Worm (Caenorhabditis elegans) whole organism, L4 larva: ENCODE results near the gene pmp-5.
A peak's percentile ranks its signal among the peaks of the same experiment; 100 is the strongest.

Experiments
- F44E2.7 ChIP-seq: fragments of 200-800 bp; sonication (Bioruptor generic); IDR thresholded peaks from 2 replicates; pipeline ENCODE4 v2.1.2; 2022; ENCODE audit warnings: missing genetic modification characterization, missing compliant biosample characterization
- R02D3.7 ChIP-seq: fragments of 150-350 bp; sonication (generic microtip); optimal IDR thresholded peaks from 3 replicates; lab custom pipeline; 2014; ENCODE audit warnings: missing biosample characterization, missing genetic modification characterization
- T26A8.4 ChIP-seq: fragments of 200-800 bp; sonication (Bioruptor generic); IDR thresholded peaks from 2 replicates; pipeline ENCODE4 v1.3.6; 2022; ENCODE audit warnings: missing genetic modification characterization, missing compliant biosample characterization
- Y105C5A.15 ChIP-seq: fragments of 200-800 bp; sonication (Bioruptor generic); IDR thresholded peaks from 2 replicates; pipeline ENCODE4 v1.3.6; 2022; ENCODE audit warnings: missing genetic modification characterization, missing compliant biosample characterization
- Y5F2A.4 ChIP-seq: fragments of 200-800 bp; sonication (Bioruptor generic); optimal IDR thresholded peaks from 2 replicates; lab custom pipeline; 2018; ENCODE audit warnings: mild to moderate bottlenecking, missing genetic modification characterization, missing compliant biosample characterization
- ZK546.5 ChIP-seq, 2 experiments: sonication (generic microtip); optimal IDR thresholded peaks; 2 replicates each; lab custom pipeline; 2017; ENCODE audit warnings: missing biosample characterization in 2 of 2, missing genetic modification characterization in 2 of 2
- aly-2 ChIP-seq: sonication (generic microtip); optimal IDR thresholded peaks from 2 replicates; lab custom pipeline; 2018; ENCODE audit warnings: missing biosample characterization, missing genetic modification characterization
- ama-1 ChIP-seq: fragments of 150-350 bp; optimal IDR thresholded peaks from 2 replicates; lab custom pipeline; 2014; ENCODE audit warnings: inconsistent platforms, mixed read lengths
- attf-4 ChIP-seq: sonication (generic microtip); optimal IDR thresholded peaks from 3 replicates; lab custom pipeline; 2017; ENCODE audit warnings: missing biosample characterization, missing genetic modification characterization
- ceh-20 ChIP-seq: fragments of 200-800 bp; sonication (Bioruptor generic); IDR thresholded peaks from 2 replicates; pipeline ENCODE4 v1.3.6; 2022; ENCODE audit warnings: missing genetic modification reagents, missing genetic modification characterization, missing compliant biosample characterization
- ceh-28 ChIP-seq: fragments of 150-350 bp; optimal IDR thresholded peaks from 2 replicates; lab custom pipeline; 2014; ENCODE audit warnings: missing biosample characterization, missing genetic modification reagents, missing genetic modification characterization
- ceh-62 ChIP-seq: sonication (generic microtip); optimal IDR thresholded peaks from 2 replicates; lab custom pipeline; 2017; ENCODE audit warnings: missing biosample characterization, missing genetic modification characterization
- daf-12 ChIP-seq: fragments of 150-350 bp; optimal IDR thresholded peaks from 2 replicates; lab custom pipeline; 2014; ENCODE audit warnings: missing biosample characterization, missing genetic modification reagents, missing genetic modification characterization
- daf-8 ChIP-seq: fragments of 200-800 bp; sonication (Bioruptor generic); IDR thresholded peaks from 2 replicates; pipeline ENCODE4 v1.3.6; 2022; ENCODE audit warnings: missing genetic modification characterization, missing compliant biosample characterization
- dmd-6 ChIP-seq: fragments of 200-800 bp; sonication (Bioruptor generic); IDR thresholded peaks from 2 replicates; pipeline ENCODE4 v1.3.6; 2022; ENCODE audit warnings: missing genetic modification reagents, missing genetic modification characterization, missing compliant biosample characterization
- dmd-8 ChIP-seq: fragments of 200-800 bp; sonication (Bioruptor generic); IDR thresholded peaks from 2 replicates; pipeline ENCODE4 v1.3.6; 2022; ENCODE audit warnings: missing genetic modification characterization, missing compliant biosample characterization
- duxl-1 ChIP-seq: sonication (generic microtip); optimal IDR thresholded peaks from 2 replicates; lab custom pipeline; 2016; ENCODE audit warnings: mild to moderate bottlenecking, missing genetic modification characterization, moderate library complexity, missing compliant biosample characterization; ENCODE audit not compliant: poor library complexity
- dve-1 ChIP-seq: sonication (generic microtip); optimal IDR thresholded peaks from 2 replicates; lab custom pipeline; 2017; ENCODE audit warnings: antibody characterized with exemption, mild to moderate bottlenecking, missing genetic modification characterization, missing compliant biosample characterization; ENCODE audit not compliant: insufficient read depth
- egl-43 ChIP-seq: fragments of 200-800 bp; sonication (Bioruptor generic); IDR thresholded peaks from 2 replicates; pipeline ENCODE4 v1.3.6; 2022; ENCODE audit warnings: missing genetic modification reagents, missing genetic modification characterization, missing compliant biosample characterization
- gei-8 ChIP-seq: fragments of 200-800 bp; sonication (Bioruptor generic); optimal IDR thresholded peaks from 2 replicates; lab custom pipeline; 2018; ENCODE audit warnings: mild to moderate bottlenecking, missing genetic modification characterization, missing compliant biosample characterization
- hlh-30 ChIP-seq: sonication (generic microtip); optimal IDR thresholded peaks from 2 replicates; lab custom pipeline; 2017; ENCODE audit warnings: antibody characterized with exemption, mild to moderate bottlenecking, missing genetic modification characterization, missing compliant biosample characterization; ENCODE audit not compliant: insufficient read depth
- hmg-1.1 ChIP-seq: fragments of 200-800 bp; sonication (Bioruptor generic); IDR thresholded peaks from 2 replicates; pipeline ENCODE4 v1.3.6; 2022; ENCODE audit warnings: missing genetic modification reagents, missing genetic modification characterization, missing compliant biosample characterization
- jun-1 ChIP-seq: fragments of 150-350 bp; optimal IDR thresholded peaks from 2 replicates; lab custom pipeline; 2014; ENCODE audit warnings: missing biosample characterization, missing genetic modification reagents, missing genetic modification characterization
- lim-7 ChIP-seq: fragments of 200-800 bp; sonication (Bioruptor generic); IDR thresholded peaks from 2 replicates; pipeline ENCODE4 v1.3.6; 2022; ENCODE audit warnings: missing genetic modification characterization, missing compliant biosample characterization
- lin-1 ChIP-seq: fragments of 200-800 bp; sonication (Bioruptor generic); IDR thresholded peaks from 2 replicates; pipeline ENCODE4 v1.3.6; 2022; ENCODE audit warnings: missing genetic modification reagents, missing genetic modification characterization, missing compliant biosample characterization
- lin-15B ChIP-seq: fragments of 150-350 bp; sonication (generic microtip); optimal IDR thresholded peaks from 3 replicates; lab custom pipeline; 2014; ENCODE audit warnings: missing biosample characterization, missing genetic modification characterization
- lin-29 ChIP-seq: fragments of 200-800 bp; sonication (Bioruptor generic); IDR thresholded peaks from 2 replicates; pipeline ENCODE4 v1.3.6; 2022; ENCODE audit warnings: missing genetic modification reagents, missing genetic modification characterization, missing compliant biosample characterization
- lin-38 ChIP-seq: fragments of 200-800 bp; sonication (Bioruptor generic); IDR thresholded peaks from 2 replicates; pipeline ENCODE4 v1.3.6; 2022; ENCODE audit warnings: missing genetic modification reagents, missing genetic modification characterization, missing compliant biosample characterization
- lir-3 ChIP-seq: sonication (generic microtip); optimal IDR thresholded peaks from 2 replicates; lab custom pipeline; 2016; ENCODE audit warnings: mild to moderate bottlenecking, missing genetic modification characterization, missing compliant biosample characterization
- mxl-3 ChIP-seq: fragments of 200-800 bp; sonication (Bioruptor generic); optimal IDR thresholded peaks from 2 replicates; lab custom pipeline; 2018; ENCODE audit warnings: mild to moderate bottlenecking, missing genetic modification characterization, missing compliant biosample characterization
- nhr-10 ChIP-seq: fragments of 150-350 bp; optimal IDR thresholded peaks from 2 replicates; lab custom pipeline; 2014; ENCODE audit warnings: missing biosample characterization, missing genetic modification characterization
- nhr-102 ChIP-seq: sonication (generic microtip); optimal IDR thresholded peaks from 2 replicates; lab custom pipeline; 2016; ENCODE audit warnings: mild to moderate bottlenecking, missing genetic modification characterization, moderate library complexity, missing compliant biosample characterization
- nhr-11 ChIP-seq: fragments of 150-350 bp; optimal IDR thresholded peaks from 2 replicates; lab custom pipeline; 2014; ENCODE audit warnings: missing biosample characterization, missing genetic modification characterization
- nhr-111 ChIP-seq: fragments of 200-800 bp; sonication (Bioruptor generic); optimal IDR thresholded peaks from 2 replicates; lab custom pipeline; 2018; ENCODE audit warnings: mild to moderate bottlenecking, missing genetic modification characterization, missing compliant biosample characterization
- nhr-41 ChIP-seq: fragments of 200-800 bp; sonication (Bioruptor generic); IDR thresholded peaks from 2 replicates; pipeline ENCODE4 v1.3.6; 2022; ENCODE audit warnings: missing genetic modification reagents, missing genetic modification characterization, missing compliant biosample characterization
- nhr-48 ChIP-seq: sonication (generic microtip); optimal IDR thresholded peaks from 2 replicates; lab custom pipeline; 2016; ENCODE audit warnings: mild to moderate bottlenecking, missing genetic modification characterization, missing compliant biosample characterization
- nhr-6 ChIP-seq: fragments of 150-350 bp; optimal IDR thresholded peaks from 2 replicates; lab custom pipeline; 2014; ENCODE audit warnings: missing biosample characterization, missing genetic modification characterization
- nhr-76 ChIP-seq: fragments of 150-350 bp; optimal IDR thresholded peaks from 2 replicates; lab custom pipeline; 2014; ENCODE audit warnings: missing biosample characterization, missing genetic modification characterization
- nhr-77 ChIP-seq: fragments of 150-350 bp; optimal IDR thresholded peaks from 2 replicates; lab custom pipeline; 2014; ENCODE audit warnings: missing biosample characterization, missing genetic modification characterization
- pha-4 ChIP-seq, 2 experiments: fragments of 150-350 bp in 1 of 2; fragments of 200-800 bp in 1 of 2; sonication (Bioruptor generic) in 1 of 2; IDR thresholded peaks in 1 of 2; optimal IDR thresholded peaks in 1 of 2; 2 replicates each; pipeline versions ENCODE4 v1.3.6 to Lab custom; 2014 to 2022; ENCODE audit warnings: missing genetic modification characterization in 2 of 2, missing genetic modification reagents in 2 of 2, missing biosample characterization in 1 of 2, missing compliant biosample characterization in 1 of 2
- rbr-2 ChIP-seq: sonication (generic microtip); optimal IDR thresholded peaks from 2 replicates; lab custom pipeline; 2016; ENCODE audit warnings: missing genotype, missing genetic modification characterization, missing compliant biosample characterization
- saeg-2 ChIP-seq: fragments of 200-800 bp; sonication (Bioruptor generic); IDR thresholded peaks from 2 replicates; pipeline ENCODE4 v1.3.6; 2022; ENCODE audit warnings: missing genetic modification reagents, missing genetic modification characterization, missing compliant biosample characterization
- sdz-12 ChIP-seq: fragments of 200-800 bp; sonication (Bioruptor generic); optimal IDR thresholded peaks from 2 replicates; lab custom pipeline; 2018; ENCODE audit warnings: mild to moderate bottlenecking, missing genetic modification characterization, missing compliant biosample characterization
- set-16 ChIP-seq: fragments of 200-800 bp; sonication (Bioruptor generic); IDR thresholded peaks from 2 replicates; pipeline ENCODE4 v1.3.6; 2022; ENCODE audit warnings: missing genetic modification reagents, missing genetic modification characterization, missing compliant biosample characterization
- snpc-4 ChIP-seq: fragments of 150-350 bp; optimal IDR thresholded peaks from 2 replicates; lab custom pipeline; 2014; ENCODE audit warnings: missing biosample characterization, missing genetic modification characterization
- spr-1 ChIP-seq: sonication (generic microtip); optimal IDR thresholded peaks from 2 replicates; lab custom pipeline; 2016; ENCODE audit warnings: mild to moderate bottlenecking, missing genetic modification characterization, missing compliant biosample characterization
- spr-3 ChIP-seq: fragments of 200-800 bp; sonication (Bioruptor generic); optimal IDR thresholded peaks from 2 replicates; lab custom pipeline; 2018; ENCODE audit warnings: mild to moderate bottlenecking, missing genetic modification characterization, missing compliant biosample characterization
- unc-39 ChIP-seq: sonication (generic microtip); optimal IDR thresholded peaks from 2 replicates; lab custom pipeline; 2017; ENCODE audit warnings: missing biosample characterization, missing genetic modification characterization
- vab-7 ChIP-seq: fragments of 200-800 bp; sonication (Bioruptor generic); IDR thresholded peaks from 2 replicates; pipeline ENCODE4 v1.3.6; 2022; ENCODE audit warnings: missing genetic modification reagents, missing genetic modification characterization, missing compliant biosample characterization
- zfp-2 ChIP-seq: sonication (generic microtip); optimal IDR thresholded peaks from 2 replicates; lab custom pipeline; 2016; ENCODE audit warnings: mild to moderate bottlenecking, missing genetic modification characterization, missing compliant biosample characterization
- zfp-3 ChIP-seq: fragments of 200-800 bp; sonication (Bioruptor generic); conservative IDR thresholded peaks from 2 replicates; pipeline ENCODE4 v1.3.6; 2022; ENCODE audit warnings: missing genetic modification reagents, missing genetic modification characterization, missing compliant biosample characterization
- zip-2 ChIP-seq: fragments of 150-350 bp; optimal IDR thresholded peaks from 2 replicates; lab custom pipeline; 2014; ENCODE audit warnings: missing biosample characterization, missing genetic modification characterization
- ztf-7 ChIP-seq: fragments of 150-350 bp; optimal IDR thresholded peaks from 2 replicates; lab custom pipeline; 2014; ENCODE audit warnings: missing biosample characterization, missing genetic modification characterization

pmp-5 gene

DNA sequence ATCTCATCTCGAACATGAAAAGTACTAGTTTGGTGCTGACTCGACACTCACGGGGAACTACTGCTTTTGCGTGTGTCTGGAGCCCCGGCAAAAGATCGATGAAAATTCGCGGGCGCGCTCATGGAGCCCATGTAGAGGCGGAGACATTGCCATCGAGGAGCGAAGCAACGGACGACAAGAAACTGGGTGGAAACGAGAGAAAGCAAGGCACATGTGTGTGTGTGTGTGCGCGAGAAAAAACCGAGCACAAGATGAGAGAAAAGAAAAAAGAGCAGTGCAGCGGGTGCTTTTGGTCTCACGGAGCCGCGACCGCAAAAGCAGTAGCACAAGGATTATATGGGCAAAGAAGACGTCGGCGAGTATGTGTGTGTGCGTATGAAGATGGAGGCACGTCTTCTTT, 6.8 kb downstream of the pmp-5 start:
- TF ChIP-seq ceh-62 (tag; lab: Kevin White, UChicago) (no peak), lim-7 (GFP tag; lab: Robert Waterston, UW) (no peak), lin-1 (GFP tag; lab: Robert Waterston, UW) (no peak), daf-12 (tag; lab: Kevin White, UChicago) (no peak), dve-1 (tag; lab: Kevin White, UChicago) (no peak), ama-1 (lab: Kevin White, UChicago) (no peak), hlh-30 (tag; lab: Kevin White, UChicago) (peak; percentile 85), nhr-10 (no peak), Y5F2A.4 (GFP tag; lab: Kevin White, UChicago) (no peak), ceh-28 (no peak), vab-7 (GFP tag; lab: Robert Waterston, UW) (peak; percentile 24; the same call in 1 of the 2 replicates), nhr-48 (tag; lab: Kevin White, UChicago) (no peak), set-16 (peak; percentile 64), lin-29 (GFP tag; lab: Robert Waterston, UW) (no peak), R02D3.7 (tag; lab: Kevin White, UChicago) (no peak), zfp-2 (no peak), nhr-11 (tag; lab: Kevin White, UChicago) (no peak), nhr-76 (no peak), spr-1 (tag; lab: Kevin White, UChicago) (no peak), F44E2.7 (GFP tag; lab: Robert Waterston, UW) (no peak), snpc-4 (tag; lab: Kevin White, UChicago) (no peak), jun-1 (no peak), ZK546.5 (tag; optimal IDR thresholded peaks at IDR 0.05; lab: Kevin White, UChicago) (no peak), lin-38 (no peak; the same call in 1 of the 2 replicates), dmd-6 (GFP tag; lab: Robert Waterston, UW) (peak; percentile 30; the same call in 1 of the 2 replicates), sdz-12 (no peak), T26A8.4 (GFP tag; lab: Robert Waterston, UW) (no peak), rbr-2 (tag; lab: Kevin White, UChicago) (peak; percentile 74), duxl-1 (no peak), ceh-20 (no peak), nhr-102 (tag; lab: Kevin White, UChicago) (no peak), lir-3 (tag; lab: Kevin White, UChicago) (no peak), pha-4 (GFP tag; IDR thresholded peaks at IDR 0.05; lab: Robert Waterston, UW) (no peak), pha-4 (tag; optimal IDR thresholded peaks at IDR 0.05; lab: Kevin White, UChicago) (no peak), aly-2 (tag; lab: Kevin White, UChicago) (no peak), spr-3 (GFP tag; lab: Kevin White, UChicago) (no peak), nhr-111 (GFP tag; lab: Kevin White, UChicago) (no peak), hmg-1.1 (GFP tag; lab: Robert Waterston, UW) (peak; percentile 73), nhr-77 (tag; lab: Kevin White, UChicago) (no peak), lin-15B (no peak), unc-39 (tag; lab: Kevin White, UChicago) (no peak), Y105C5A.15 (GFP tag; lab: Robert Waterston, UW) (no peak), saeg-2 (GFP tag; lab: Robert Waterston, UW) (no peak), nhr-41 (GFP tag; lab: Robert Waterston, UW) (no peak), mxl-3 (GFP tag; lab: Kevin White, UChicago) (peak; percentile 24), gei-8 (GFP tag; lab: Kevin White, UChicago) (no peak), attf-4 (tag; lab: Kevin White, UChicago) (no peak), ztf-7 (tag; lab: Kevin White, UChicago) (no peak), zip-2 (tag; lab: Kevin White, UChicago) (no peak), dmd-8 (GFP tag; lab: Robert Waterston, UW) (no peak), daf-8 (no peak), zfp-3 (no peak), nhr-6 (tag; lab: Kevin White, UChicago) (no peak), egl-43 (GFP tag; lab: Robert Waterston, UW) (peak; percentile 74)
